Worm (Caenorhabditis elegans): ENCODE measurements around the gene flp-18.

Gene flp-18

ce11 chrX:3047224-3047623, 28.9 kb upstream of the flp-18 start:
- TF ChIP-seq snpc-4 (tag; optimal IDR thresholded peaks at IDR 0.05) (no peak), hlh-1 (tag; optimal IDR thresholded peaks at IDR 0.05) (no peak), sptf-1 (tag; optimal IDR thresholded peaks at IDR 0.05) (no peak), blmp-1 (tag; optimal IDR thresholded peaks at IDR 0.05) (no peak), ces-1 (GFP tag; optimal IDR thresholded peaks at IDR 0.05) (no peak), flh-1 (GFP tag; optimal IDR thresholded peaks at IDR 0.05) (no peak), nhr-237 (tag; optimal IDR thresholded peaks at IDR 0.05) (no peak), tbx-8 (GFP tag; optimal IDR thresholded peaks at IDR 0.05) (no peak), elt-3 (tag; optimal IDR thresholded peaks at IDR 0.05) (no peak)

ce11 chrX:3045466-3045865, 27.1 kb upstream of the flp-18 start, which contains the start of gene cnnm-3:
Gene cnnm-3, minus strand, starts transcription at chrX:3045847.
- no peak for TF ChIP-seq mls-2 (tag; optimal IDR thresholded peaks at IDR 0.05)
- no peak for TF ChIP-seq nhr-28 (tag; optimal IDR thresholded peaks at IDR 0.05)
- TF ChIP-seq pha-4 (tag; optimal IDR thresholded peaks at IDR 0.05): no peak
- no peak for TF ChIP-seq unc-39 (tag; optimal IDR thresholded peaks at IDR 0.05)
- TF ChIP-seq hlh-1 (tag; optimal IDR thresholded peaks at IDR 0.05): no peak

- no peak for TF ChIP-seq snpc-4 (tag; optimal IDR thresholded peaks at IDR 0.05)
- peak; percentile 3 for TF ChIP-seq unc-120 (tag; optimal IDR thresholded peaks at IDR 0.05; ENCODE audit: poor library complexity, severe bottlenecking)
- TF ChIP-seq unc-39 (tag; optimal IDR thresholded peaks at IDR 0.05): no peak
- no peak for TF ChIP-seq ceh-43 (GFP tag; optimal IDR thresholded peaks at IDR 0.05)
- peak; percentile 43 for TF ChIP-seq sptf-1 (tag; optimal IDR thresholded peaks at IDR 0.05)
Observed at ce11 chrX:3040609-3041008, 22.3 kb upstream of the flp-18 start.

- peak; percentile 93 for TF ChIP-seq ces-1 (GFP tag; optimal IDR thresholded peaks at IDR 0.05)
- TF ChIP-seq sem-2 (GFP tag; optimal IDR thresholded peaks at IDR 0.05): no peak
- no peak for TF ChIP-seq ceh-39 (tag; optimal IDR thresholded peaks at IDR 0.05)
- no peak for TF ChIP-seq sptf-1 (tag; optimal IDR thresholded peaks at IDR 0.05)
- TF ChIP-seq hlh-1 (tag; optimal IDR thresholded peaks at IDR 0.05): no peak
- TF ChIP-seq tbx-8 (GFP tag; optimal IDR thresholded peaks at IDR 0.05): no peak
- no peak for TF ChIP-seq lsy-2 (tag; optimal IDR thresholded peaks at IDR 0.05)
- TF ChIP-seq elt-3 (tag; optimal IDR thresholded peaks at IDR 0.05): no peak
Observed at ce11 chrX:3040021-3040420, 21.7 kb upstream of the flp-18 start.

- TF ChIP-seq lin-32 (GFP tag; optimal IDR thresholded peaks at IDR 0.05) (peak; percentile 84), ceh-83 (GFP tag; optimal IDR thresholded peaks at IDR 0.05) (peak; percentile 94), sptf-1 (tag; optimal IDR thresholded peaks at IDR 0.05) (peak; percentile 97), nhr-12 (tag; optimal IDR thresholded peaks at IDR 0.05) (no peak), flh-1 (GFP tag; optimal IDR thresholded peaks at IDR 0.05) (peak; percentile 88), ces-1 (GFP tag; optimal IDR thresholded peaks at IDR 0.05) (peak; percentile 88), nhr-76 (tag; optimal IDR thresholded peaks at IDR 0.05) (no peak), sem-2 (GFP tag; optimal IDR thresholded peaks at IDR 0.05) (peak; percentile 86), elt-3 (tag; optimal IDR thresholded peaks at IDR 0.05) (peak; percentile 49), snpc-4 (tag; optimal IDR thresholded peaks at IDR 0.05) (no peak), mab-5 (tag; optimal IDR thresholded peaks at IDR 0.05) (peak; percentile 27), lsy-2 (tag; optimal IDR thresholded peaks at IDR 0.05) (peak; percentile 43), elt-1 (tag; optimal IDR thresholded peaks at IDR 0.05; ENCODE audit: borderline replicate concordance, insufficient read depth) (peak; percentile 3), nhr-2 (tag; optimal IDR thresholded peaks at IDR 0.05) (peak; percentile 34), cnd-1 (tag; optimal IDR thresholded peaks at IDR 0.05) (peak; percentile 87), zip-8 (tag; optimal IDR thresholded peaks at IDR 0.05) (no peak), pha-4 (tag; optimal IDR thresholded peaks at IDR 0.05) (peak; percentile 60), blmp-1 (tag; optimal IDR thresholded peaks at IDR 0.05) (no peak), unc-120 (tag; optimal IDR thresholded peaks at IDR 0.05; ENCODE audit: poor library complexity, severe bottlenecking) (peak; percentile 97), bed-3 (GFP tag; optimal IDR thresholded peaks at IDR 0.05) (peak; percentile 90), hlh-1 (tag; optimal IDR thresholded peaks at IDR 0.05) (peak; percentile 57), tbx-8 (GFP tag; optimal IDR thresholded peaks at IDR 0.05) (peak; percentile 81), nhr-28 (tag; optimal IDR thresholded peaks at IDR 0.05) (peak; percentile 70), ceh-39 (tag; optimal IDR thresholded peaks at IDR 0.05) (peak; percentile 1), unc-39 (tag; optimal IDR thresholded peaks at IDR 0.05) (peak; percentile 49), M03D4.4 (tag; optimal IDR thresholded peaks at IDR 0.05) (peak; percentile 93), unc-62 (GFP tag; optimal IDR thresholded peaks at IDR 0.05) (peak; percentile 72), lin-13 (tag; optimal IDR thresholded peaks at IDR 0.05) (peak; percentile 69), mep-1 (tag; optimal IDR thresholded peaks at IDR 0.05) (peak; percentile 88), ceh-43 (GFP tag; optimal IDR thresholded peaks at IDR 0.05) (peak; percentile 86), ztf-11 (tag; optimal IDR thresholded peaks at IDR 0.05) (peak; percentile 60), mls-2 (tag; optimal IDR thresholded peaks at IDR 0.05) (peak; percentile 97), nhr-237 (tag; optimal IDR thresholded peaks at IDR 0.05) (peak; percentile 84), ham-2 (GFP tag; optimal IDR thresholded peaks at IDR 0.05) (peak; percentile 89), drap-1 (GFP tag; optimal IDR thresholded peaks at IDR 0.05) (peak; percentile 96)
Observed at ce11 chrX:3035972-3036379, 17.6 kb upstream of the flp-18 start.
